Worm (Caenorhabditis elegans): ENCODE results near the gene ile-2.

Gene ile-2

ce11 chrX:768061-768646, at the start of gene ile-2, which contains the start of gene trap-2 (continued):
- TF ChIP-seq madf-9 (GFP tag; conservative IDR thresholded peaks at IDR 0.05) = peak; percentile 71
- TF ChIP-seq set-16 (GFP tag; IDR thresholded peaks at IDR 0.05) = peak; percentile 80
- TF ChIP-seq zag-1 (tag; optimal IDR thresholded peaks at IDR 0.05) = no peak
- peak; percentile 97 for TF ChIP-seq mep-1 (tag; optimal IDR thresholded peaks at IDR 0.05)
- no peak for TF ChIP-seq ces-1 (GFP tag; optimal IDR thresholded peaks at IDR 0.05)

ce11 chrX:725868-726267, 42.5 kb upstream of the ile-2 start, which contains the start of gene sli-1:
TSS of gene sli-1 (minus strand) at chrX:725968.
- TF ChIP-seq lsy-2 (tag; optimal IDR thresholded peaks at IDR 0.05) = no peak
- no peak for TF ChIP-seq jun-1 (tag; optimal IDR thresholded peaks at IDR 0.05)
- no peak for TF ChIP-seq vab-7 (GFP tag; IDR thresholded peaks at IDR 0.05)
- TF ChIP-seq pha-4 (GFP tag; IDR thresholded peaks at IDR 0.05) = no peak
- TF ChIP-seq pha-4 (tag; optimal IDR thresholded peaks at IDR 0.05) = no peak
- no peak for TF ChIP-seq nhr-10 (tag; optimal IDR thresholded peaks at IDR 0.05)
- no peak for TF ChIP-seq nhr-42 (GFP tag; IDR thresholded peaks at IDR 0.05)
- TF ChIP-seq T26A8.4 (GFP tag; IDR thresholded peaks at IDR 0.05) = no peak
- no peak for TF ChIP-seq Y75B8A.6 (GFP tag; IDR thresholded peaks at IDR 0.05)
- TF ChIP-seq mdl-1 (tag; optimal IDR thresholded peaks at IDR 0.05) = no peak
- TF ChIP-seq lin-13 (GFP tag; optimal IDR thresholded peaks at IDR 0.05) = no peak
- no peak for TF ChIP-seq php-3 (GFP tag; IDR thresholded peaks at IDR 0.05)
- TF ChIP-seq lin-1 (GFP tag; IDR thresholded peaks at IDR 0.05) = no peak
- no peak for TF ChIP-seq madf-5 (GFP tag; IDR thresholded peaks at IDR 0.05)
- TF ChIP-seq mxl-3 (GFP tag; optimal IDR thresholded peaks at IDR 0.05) = no peak
- no peak for TF ChIP-seq egl-43 (GFP tag; IDR thresholded peaks at IDR 0.05)
- no peak for TF ChIP-seq aly-2 (tag; optimal IDR thresholded peaks at IDR 0.05)
- TF ChIP-seq unc-62 (GFP tag; optimal IDR thresholded peaks at IDR 0.05 in 1 of 2) = no peak
- no peak for TF ChIP-seq unc-62 (tag; optimal IDR thresholded peaks at IDR 0.05)

- TF ChIP-seq mdl-1 (tag; optimal IDR thresholded peaks at IDR 0.05) (peak in 1 of 2 experiments; percentile 10), mes-2 (tag; optimal IDR thresholded peaks at IDR 0.05; ENCODE audit: poor library complexity, severe bottlenecking) (peak; percentile 14), hlh-30 (tag; optimal IDR thresholded peaks at IDR 0.05; ENCODE audit: insufficient read depth) (peak; percentile 75), pha-4 (GFP tag; IDR thresholded peaks at IDR 0.05) (no peak), pha-4 (tag; optimal IDR thresholded peaks at IDR 0.05) (no peak), unc-62 (GFP tag; optimal IDR thresholded peaks at IDR 0.05 in 1 of 2) (peak in 1 of 2 experiments; percentile 53), unc-62 (tag; optimal IDR thresholded peaks at IDR 0.05) (no peak), ceh-28 (tag; optimal IDR thresholded peaks at IDR 0.05) (no peak), lim-7 (GFP tag; IDR thresholded peaks at IDR 0.05) (no peak)
Observed at ce11 chrX:726295-726694, 42.1 kb upstream of the ile-2 start.

ce11 chrX:727737-728136, 40.7 kb upstream of the ile-2 start:
- TF ChIP-seq cey-2 (tag; optimal IDR thresholded peaks at IDR 0.05; ENCODE audit: borderline replicate concordance, insufficient read depth) (no peak), tag-97 (GFP tag; IDR thresholded peaks at IDR 0.05) (no peak), unc-39 (tag; optimal IDR thresholded peaks at IDR 0.05) (no peak), lin-39 (tag; optimal IDR thresholded peaks at IDR 0.05) (no peak), T26A8.4 (GFP tag; IDR thresholded peaks at IDR 0.05) (peak; percentile 82), lin-1 (GFP tag; IDR thresholded peaks at IDR 0.05) (peak; percentile 58; the same call in 1 of the 2 replicates), ZK546.5 (tag; optimal IDR thresholded peaks at IDR 0.05) (no peak), zfp-2 (tag; optimal IDR thresholded peaks at IDR 0.05) (no peak), lir-3 (tag; optimal IDR thresholded peaks at IDR 0.05) (peak; percentile 18), zip-11 (GFP tag; IDR thresholded peaks at IDR 0.05) (no peak), nhr-76 (tag; optimal IDR thresholded peaks at IDR 0.05) (no peak), nhr-77 (tag; optimal IDR thresholded peaks at IDR 0.05) (peak; percentile 8), zfp-3 (GFP tag; conservative IDR thresholded peaks at IDR 0.05) (0 out of 2 replicates have a peak, but pooled peaks have one; percentile 13), dmd-9 (GFP tag; IDR thresholded peaks at IDR 0.05) (0 out of 2 replicates have a peak, but pooled peaks have one; percentile 24), nhr-42 (GFP tag; IDR thresholded peaks at IDR 0.05) (0 out of 2 replicates have a peak, but pooled peaks have one; percentile 55), saeg-2 (GFP tag; IDR thresholded peaks at IDR 0.05) (no peak), Y48G9A.11 (GFP tag; IDR thresholded peaks at IDR 0.05) (no peak), nhr-41 (GFP tag; IDR thresholded peaks at IDR 0.05) (no peak), jun-1 (tag; optimal IDR thresholded peaks at IDR 0.05) (peak; percentile 69), duxl-1 (tag; optimal IDR thresholded peaks at IDR 0.05; ENCODE audit: poor library complexity) (peak; percentile 89), madf-9 (GFP tag; conservative IDR thresholded peaks at IDR 0.05) (no peak), lin-13 (GFP tag; optimal IDR thresholded peaks at IDR 0.05) (no peak), unc-130 (GFP tag; optimal IDR thresholded peaks at IDR 0.05) (no peak)
